Worm (Caenorhabditis elegans): Measurements from ENCODE around the gene R04A9.1.

DNA sequence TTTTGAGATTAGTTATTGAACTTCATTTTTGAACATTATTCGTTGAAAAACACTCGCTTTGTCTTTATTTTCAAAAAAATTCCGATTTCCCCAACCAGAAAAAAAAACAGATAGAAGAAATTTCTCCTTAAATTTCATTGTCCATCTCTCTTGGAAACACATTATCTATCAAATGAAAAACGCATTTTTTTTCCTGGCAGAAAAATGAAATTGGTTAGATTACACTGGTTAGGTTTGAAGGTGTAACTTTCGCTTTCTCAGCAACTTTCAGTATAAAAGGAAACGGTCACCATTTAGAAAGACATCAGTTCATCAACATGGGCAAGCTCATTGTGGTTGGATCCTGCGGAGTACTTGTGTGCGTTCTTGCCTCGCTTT is 16.7 kb downstream of the R04A9.1 start, which contains the start of gene col-19:
- TF ChIP-seq lin-39 (tag; optimal IDR thresholded peaks at IDR 0.05) (no peak), zag-1 (tag; optimal IDR thresholded peaks at IDR 0.05) (no peak), nhr-10 (tag; optimal IDR thresholded peaks at IDR 0.05) (no peak), ztf-4 (tag; optimal IDR thresholded peaks at IDR 0.05) (no peak), nhr-11 (tag; optimal IDR thresholded peaks at IDR 0.05) (no peak), ama-1 (optimal IDR thresholded peaks at IDR 0.05) (no peak), aly-2 (tag; optimal IDR thresholded peaks at IDR 0.05) (no peak)
